Worm (Caenorhabditis elegans): ENCODE results near the gene meg-2.

- no peak for TF ChIP-seq him-1 (tag; optimal IDR thresholded peaks at IDR 0.05)
- TF ChIP-seq W03F9.2 (tag; optimal IDR thresholded peaks at IDR 0.05) = no peak
- no peak for TF ChIP-seq dao-5 (tag; optimal IDR thresholded peaks at IDR 0.05)
These were observed 33.9 kb upstream of the meg-2 start, which contains the start of gene syx-2 for ce11 chrX:13959849-13960248.
